Worm (Caenorhabditis elegans) whole organism, midembryonic: ENCODE measurements around the gene sre-6.

Experiments
- flt-1 ChIP-seq: fragments of 200-800 bp; sonication (Bioruptor generic); IDR thresholded peaks from 2 replicates; pipeline ENCODE4 v1.3.6; 2022; ENCODE audit warnings: missing genetic modification characterization, missing compliant biosample characterization
- klf-2 ChIP-seq: fragments of 200-800 bp; sonication (Bioruptor generic); conservative IDR thresholded peaks from 2 replicates; pipeline ENCODE4 v1.3.6; 2022; ENCODE audit warnings: missing genetic modification reagents, missing genetic modification characterization, missing compliant biosample characterization
- ref-1 ChIP-seq: fragments of 200-800 bp; sonication (Bioruptor generic); conservative IDR thresholded peaks from 2 replicates; pipeline ENCODE4 v1.3.6; 2022; ENCODE audit warnings: missing genetic modification reagents, missing genetic modification characterization, missing compliant biosample characterization

DNA sequence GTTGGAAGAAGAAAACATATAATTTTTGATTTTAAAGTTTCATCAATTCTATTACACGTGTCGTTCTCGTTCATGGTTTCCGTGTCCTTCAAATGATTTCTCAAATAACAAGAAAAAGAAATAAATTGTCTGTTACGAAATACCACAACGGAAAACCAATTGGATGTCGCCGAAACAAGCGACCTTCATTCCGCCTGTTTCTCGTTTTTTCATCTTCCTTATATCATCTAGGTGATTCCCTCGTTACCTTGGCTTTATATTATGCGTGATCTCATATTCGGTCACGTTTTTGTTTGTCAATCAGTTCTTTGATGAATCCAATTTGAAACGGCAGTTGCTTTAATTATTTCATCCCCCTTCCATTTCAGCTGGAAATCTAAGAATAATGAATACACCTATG is 5.5 kb downstream of the sre-6 start:
- TF ChIP-seq ref-1 (GFP tag; lab: Robert Waterston, UW) (no peak), flt-1 (GFP tag; lab: Robert Waterston, UW) (no peak), klf-2 (GFP tag; lab: Robert Waterston, UW) (no peak)
